Worm (Caenorhabditis elegans) whole organism, late embryonic: Measurements from ENCODE around the gene T01H3.3.

ENCODE experiments used
- C38D4.7 ChIP-seq: fragments of 200-800 bp; sonication (Bioruptor generic); optimal IDR thresholded peaks from 2 replicates; lab custom pipeline; 2018; ENCODE audit warnings: mild to moderate bottlenecking, missing genetic modification characterization, moderate library complexity, missing compliant biosample characterization
- ceh-31 ChIP-seq: sonication (generic microtip); optimal IDR thresholded peaks from 2 replicates; lab custom pipeline; 2016; ENCODE audit warnings: missing genetic modification characterization, missing compliant biosample characterization

- TF ChIP-seq ceh-31 (tag; lab: Kevin White, UChicago) (no peak), C38D4.7 (no peak)
These were observed 24.0 kb downstream of the T01H3.3 start, which contains the start of gene acr-7 for ce11 chrII:7849697-7850096.
